Fruit fly (Drosophila melanogaster) whole organism, embryonic: ENCODE results near the gene hd.
A peak's percentile ranks its signal among the peaks of the same experiment; 100 is the strongest.

Experiments
- BtbVII ChIP-seq: fragments of 200-800 bp; sonication (Bioruptor generic); optimal IDR thresholded peaks from 3 replicates; lab custom pipeline; 2017; ENCODE audit warnings: missing biosample characterization, mild to moderate bottlenecking, missing genetic modification characterization
- Bteb2 ChIP-seq: fragments of 200-800 bp; sonication (Bioruptor generic); optimal IDR thresholded peaks from 2 replicates; lab custom pipeline; 2016; ENCODE audit warnings: missing biosample characterization, missing genetic modification characterization
- CG10431 ChIP-seq: fragments of 200-800 bp; sonication (Bioruptor generic); optimal IDR thresholded peaks from 3 replicates; lab custom pipeline; 2018; ENCODE audit warnings: missing biosample characterization, mild to moderate bottlenecking, missing genetic modification characterization
- CG11085 ChIP-seq: fragments of 200-800 bp; sonication (Bioruptor generic); IDR thresholded peaks from 2 replicates; pipeline ENCODE4 v1.3.6; 2022; ENCODE audit warnings: missing biosample characterization, missing genetic modification characterization
- CG11504 ChIP-seq: fragments of 200-800 bp; sonication (Bioruptor generic); optimal IDR thresholded peaks from 3 replicates; lab custom pipeline; 2019; ENCODE audit warnings: missing biosample characterization, mild to moderate bottlenecking, missing genetic modification characterization, moderate library complexity
- CG14965 ChIP-seq: fragments of 200-800 bp; sonication (Bioruptor generic); optimal IDR thresholded peaks from 2 replicates; lab custom pipeline; 2016; ENCODE audit warnings: missing biosample characterization, missing genetic modification characterization, borderline replicate concordance
- CG15514 ChIP-seq: fragments of 200-800 bp; sonication (Bioruptor generic); optimal IDR thresholded peaks from 3 replicates; lab custom pipeline; 2017; ENCODE audit warnings: missing biosample characterization, missing genetic modification characterization, mild to moderate bottlenecking, moderate library complexity, missing genetic modification reagents
- CG1603 ChIP-seq: fragments of 200-800 bp; sonication (Bioruptor generic); optimal IDR thresholded peaks from 2 replicates; lab custom pipeline; 2019; ENCODE audit warnings: missing biosample characterization, mild to moderate bottlenecking, missing genetic modification characterization, moderate library complexity
- CG16815 ChIP-seq: fragments of 200-800 bp; sonication (Bioruptor generic); optimal IDR thresholded peaks from 3 replicates; lab custom pipeline; 2017; ENCODE audit warnings: missing biosample characterization, mild to moderate bottlenecking, missing genetic modification characterization
- CG17359 ChIP-seq: fragments of 200-800 bp; sonication (Bioruptor generic); optimal IDR thresholded peaks from 3 replicates; lab custom pipeline; 2018; ENCODE audit warnings: missing biosample characterization, mild to moderate bottlenecking, missing genetic modification characterization, moderate library complexity
- CG17568 ChIP-seq: fragments of 200-800 bp; sonication (Bioruptor generic); optimal IDR thresholded peaks from 2 replicates; lab custom pipeline; 2018; ENCODE audit warnings: missing biosample characterization, mild to moderate bottlenecking, missing genetic modification characterization, moderate library complexity
- CG1792 ChIP-seq: fragments of 200-800 bp; sonication (Bioruptor generic); optimal IDR thresholded peaks from 2 replicates; lab custom pipeline; 2016; ENCODE audit warnings: missing biosample characterization, missing genetic modification characterization
- CG2875 ChIP-seq: fragments of 200-800 bp; sonication (Bioruptor generic); optimal IDR thresholded peaks from 2 replicates; lab custom pipeline; 2017; ENCODE audit warnings: missing biosample characterization, mild to moderate bottlenecking, missing genetic modification characterization, missing genetic modification reagents
- CG3407 ChIP-seq: fragments of 200-800 bp; sonication (Bioruptor generic); optimal IDR thresholded peaks from 2 replicates; lab custom pipeline; 2018; ENCODE audit warnings: missing biosample characterization, mild to moderate bottlenecking, missing genetic modification characterization
- CG4328 ChIP-seq: fragments of 200-800 bp; sonication (Bioruptor generic); optimal IDR thresholded peaks from 3 replicates; lab custom pipeline; 2017; ENCODE audit warnings: missing biosample characterization, missing genetic modification reagents, missing genetic modification characterization
- CG8359 ChIP-seq: fragments of 200-800 bp; sonication (Bioruptor generic); optimal IDR thresholded peaks from 2 replicates; lab custom pipeline; 2017; ENCODE audit warnings: missing biosample characterization, mild to moderate bottlenecking, missing genetic modification characterization, borderline replicate concordance
- Dip2 ChIP-seq: fragments of 200-800 bp; sonication (Bioruptor generic); IDR thresholded peaks from 2 replicates; pipeline ENCODE4 v1.3.6; 2022; ENCODE audit warnings: missing biosample characterization, missing genetic modification characterization
- MESR4 ChIP-seq: fragments of 200-800 bp; sonication (Bioruptor generic); optimal IDR thresholded peaks from 2 replicates; lab custom pipeline; 2018; ENCODE audit warnings: missing biosample characterization, mild to moderate bottlenecking, missing genetic modification characterization, moderate library complexity
- Med ChIP-seq: fragments of 200-800 bp; sonication (Bioruptor generic); peaks from one replicate; lab custom pipeline; 2016; ENCODE audit warnings: missing biosample characterization, missing genetic modification characterization, mild to moderate bottlenecking, inconsistent platforms, moderate library complexity
- Mes4 ChIP-seq: fragments of 200-800 bp; sonication (Bioruptor generic); optimal IDR thresholded peaks from 2 replicates; lab custom pipeline; 2016; ENCODE audit warnings: missing biosample characterization, missing genetic modification characterization
- Pdp1 ChIP-seq, 2 experiments: fragments of 200-800 bp; sonication (Bioruptor generic); optimal IDR thresholded peaks; 3 replicates each; lab custom pipeline; 2016; ENCODE audit warnings: missing biosample characterization in 2 of 2, missing genetic modification characterization in 2 of 2, mild to moderate bottlenecking in 1 of 2, moderate library complexity in 1 of 2
- Ptx1 ChIP-seq: fragments of 200-800 bp; sonication (Bioruptor generic); IDR thresholded peaks from 2 replicates; pipeline ENCODE4 v1.3.6; 2022; ENCODE audit warnings: missing biosample characterization, missing genetic modification characterization
- Trl ChIP-seq, 3 experiments: fragments of >200 bp in 2 of 3; fragments of 200-800 bp in 1 of 3; sonication (Bioruptor generic) in 1 of 3; optimal IDR thresholded peaks; 2 replicates in 1 of 3; 3 replicates in 2 of 3; lab custom pipeline; 2016 to 2017; ENCODE audit warnings: missing biosample characterization in 1 of 3, missing genetic modification characterization in 1 of 3
- Vsx1 ChIP-seq: fragments of 200-800 bp; sonication (Bioruptor generic); optimal IDR thresholded peaks from 2 replicates; lab custom pipeline; 2017; ENCODE audit warnings: missing biosample characterization, mild to moderate bottlenecking, missing genetic modification characterization, missing genetic modification reagents
- bbx ChIP-seq: fragments of 200-800 bp; sonication (Bioruptor generic); IDR thresholded peaks from 2 replicates; pipeline ENCODE4 v1.3.6; 2022; ENCODE audit warnings: missing biosample characterization, missing genetic modification characterization; ENCODE audit not compliant: partially characterized antibody
- bigmax ChIP-seq: fragments of 200-800 bp; sonication (Bioruptor generic); optimal IDR thresholded peaks from 2 replicates; lab custom pipeline; 2018; ENCODE audit warnings: missing biosample characterization, mild to moderate bottlenecking, missing genetic modification characterization
- cg ChIP-seq: fragments of 200-800 bp; sonication (Bioruptor generic); optimal IDR thresholded peaks from 3 replicates; lab custom pipeline; 2019; ENCODE audit warnings: missing biosample characterization, mild to moderate bottlenecking, missing genetic modification characterization, moderate library complexity
- oc ChIP-seq: fragments of 200-800 bp; sonication (Bioruptor generic); optimal IDR thresholded peaks from 2 replicates; lab custom pipeline; 2018; ENCODE audit warnings: missing biosample characterization, mild to moderate bottlenecking, missing genetic modification characterization, moderate library complexity
- onecut ChIP-seq: fragments of 200-800 bp; sonication (Bioruptor generic); IDR thresholded peaks from 2 replicates; pipeline ENCODE4 v1.3.6; 2022; ENCODE audit warnings: missing biosample characterization, missing genetic modification characterization
- pfk ChIP-seq: fragments of 200-800 bp; sonication (Bioruptor generic); optimal IDR thresholded peaks from 2 replicates; lab custom pipeline; 2018; ENCODE audit warnings: missing biosample characterization, mild to moderate bottlenecking, missing genetic modification characterization, moderate library complexity
- pnt ChIP-seq: fragments of 200-800 bp; sonication (Bioruptor generic); optimal IDR thresholded peaks from 3 replicates; lab custom pipeline; 2016; ENCODE audit warnings: missing biosample characterization, missing genetic modification characterization
- sens ChIP-seq: fragments of 200-800 bp; sonication (Bioruptor generic); peaks from one replicate; lab custom pipeline; 2016; ENCODE audit warnings: missing biosample characterization, missing genetic modification characterization
- slou ChIP-seq: fragments of 200-800 bp; sonication (Bioruptor generic); optimal IDR thresholded peaks from 3 replicates; lab custom pipeline; 2016; ENCODE audit warnings: missing biosample characterization, missing genetic modification characterization
- so ChIP-seq: fragments of 200-800 bp; sonication (Bioruptor generic); IDR thresholded peaks from 3 replicates; pipeline ENCODE4 v1.3.6; 2022; ENCODE audit warnings: missing biosample characterization, missing genetic modification characterization
- sug ChIP-seq: fragments of 200-800 bp; optimal IDR thresholded peaks from 2 replicates; lab custom pipeline; 2019; ENCODE audit warnings: missing biosample characterization, mild to moderate bottlenecking, missing genetic modification characterization, moderate library complexity
- tll ChIP-seq, 2 experiments: fragments of 200-800 bp in 1 of 2; fragments of >200 bp in 1 of 2; sonication (Bioruptor generic) in 1 of 2; optimal IDR thresholded peaks; 2 replicates each; lab custom pipeline; 2017 to 2019; ENCODE audit warnings: missing biosample characterization in 2 of 2, missing genetic modification characterization in 2 of 2, mild to moderate bottlenecking in 1 of 2, moderate library complexity in 1 of 2
- toy ChIP-seq: fragments of 200-800 bp; sonication (Bioruptor generic); IDR thresholded peaks from 2 replicates; pipeline ENCODE4 v1.3.6; 2022; ENCODE audit warnings: missing biosample characterization, missing genetic modification characterization
- twi ChIP-seq: fragments of 200-800 bp; optimal IDR thresholded peaks from 2 replicates; lab custom pipeline; 2019; ENCODE audit warnings: missing biosample characterization, mild to moderate bottlenecking, missing genetic modification characterization, moderate library complexity
- unpg ChIP-seq: fragments of 200-800 bp; sonication (Bioruptor generic); optimal IDR thresholded peaks from 3 replicates; lab custom pipeline; 2018; ENCODE audit warnings: missing biosample characterization, mild to moderate bottlenecking, missing genetic modification characterization, moderate library complexity

Gene hd

dm6 chr3R:5323741-5324538 lies 50.8 kb downstream of the hd start (continued):
- no peak for TF ChIP-seq CG10431 (GFP tag; lab: Kevin White, UChicago)
- TF ChIP-seq Pdp1 (GFP tag; optimal IDR thresholded peaks at IDR 0.05; lab: Kevin White, UChicago) = peak in 1 of 2 experiments; percentile 1
- peak; percentile 6 for TF ChIP-seq oc (tag; lab: Kevin White, UChicago)
- TF ChIP-seq Trl (optimal IDR thresholded peaks at IDR 0.05; lab: Kevin White, UChicago) = no peak
- no peak for TF ChIP-seq Trl (GFP tag; optimal IDR thresholded peaks at IDR 0.05; lab: Kevin White, UChicago)
- TF ChIP-seq pnt (GFP tag; lab: Kevin White, UChicago) = no peak
- peak; percentile 24 for TF ChIP-seq CG17568
- TF ChIP-seq CG15514 (GFP tag; lab: Kevin White, UChicago) = peak; percentile 26
- peak; percentile 42; the same call in 1 of the 2 replicates for TF ChIP-seq bbx
- TF ChIP-seq so (GFP tag; lab: Robert Waterston, UW) = peak; percentile 57; the same call in 1 of the 3 replicates
- TF ChIP-seq slou (GFP tag; lab: Kevin White, UChicago) = no peak
- TF ChIP-seq Med (GFP tag; lab: Kevin White, UChicago) = peak; percentile 80
- TF ChIP-seq Dip2 (GFP tag; lab: Robert Waterston, UW) = no peak
- peak; percentile 19 for TF ChIP-seq unpg
- peak; percentile 32 for TF ChIP-seq CG2875 (GFP tag; lab: Kevin White, UChicago)
- no peak for TF ChIP-seq CG11085 (GFP tag; lab: Robert Waterston, UW)
- no peak for TF ChIP-seq Mes4 (GFP tag; lab: Kevin White, UChicago)
- TF ChIP-seq CG1792 (GFP tag; lab: Kevin White, UChicago) = no peak
- no peak for TF ChIP-seq tll (GFP tag; optimal IDR thresholded peaks at IDR 0.05; lab: Kevin White, UChicago)
- peak; percentile 100 for TF ChIP-seq CG11504 (tag; lab: Kevin White, UChicago)
- no peak for TF ChIP-seq CG16815
- TF ChIP-seq CG1603 (tag; lab: Kevin White, UChicago) = peak; percentile 19
- peak; percentile 38 for TF ChIP-seq twi (tag; lab: Kevin White, UChicago)
- no peak for TF ChIP-seq CG4328 (GFP tag; lab: Kevin White, UChicago)
- TF ChIP-seq bigmax = no peak
- TF ChIP-seq onecut = peak; percentile 33; the same call in 1 of the 2 replicates
- peak; percentile 0 for TF ChIP-seq sug (tag; lab: Kevin White, UChicago)
- peak; percentile 78 for TF ChIP-seq sens
- no peak for TF ChIP-seq CG14965 (GFP tag; lab: Kevin White, UChicago)
- peak; percentile 58 for TF ChIP-seq cg (GFP tag; lab: Kevin White, UChicago)
- no peak for TF ChIP-seq CG17359
- no peak for TF ChIP-seq MESR4
- no peak for TF ChIP-seq CG8359 (GFP tag; lab: Kevin White, UChicago)
- peak; percentile 31 for TF ChIP-seq Vsx1 (GFP tag; lab: Kevin White, UChicago)
- peak; percentile 25 for TF ChIP-seq pfk (GFP tag; lab: Kevin White, UChicago)
- no peak for TF ChIP-seq Bteb2
- TF ChIP-seq BtbVII (GFP tag; lab: Kevin White, UChicago) = peak; percentile 26
- no peak for TF ChIP-seq Ptx1 (GFP tag; lab: Robert Waterston, UW)
- no peak for TF ChIP-seq toy (GFP tag; lab: Robert Waterston, UW)
- no peak for TF ChIP-seq CG3407 (GFP tag; lab: Kevin White, UChicago)
- TF ChIP-seq, all 482 proteins: peak for 51
